Worm (Caenorhabditis elegans) whole organism, L2 larva: Measurements from ENCODE around the gene F14F8.8.

Experiments used
- F13H6.1 ChIP-seq: sonication (generic microtip); optimal IDR thresholded peaks from 2 replicates; lab custom pipeline; 2016; ENCODE audit warnings: missing genetic modification characterization, missing compliant biosample characterization
- R02D3.7 ChIP-seq: fragments of 150-350 bp; optimal IDR thresholded peaks from 2 replicates; lab custom pipeline; 2014; ENCODE audit warnings: missing biosample characterization, missing genetic modification characterization
- aly-2 ChIP-seq: fragments of 150-350 bp; optimal IDR thresholded peaks from 2 replicates; lab custom pipeline; 2014; ENCODE audit warnings: missing biosample characterization, missing genetic modification characterization
- ama-1 ChIP-seq: fragments of 150-350 bp; optimal IDR thresholded peaks from 2 replicates; lab custom pipeline; 2018; ENCODE audit warnings: inconsistent platforms
- blmp-1 ChIP-seq: sonication (generic microtip); optimal IDR thresholded peaks from 2 replicates; lab custom pipeline; 2017; ENCODE audit warnings: missing genetic modification characterization, mild to moderate bottlenecking, missing compliant biosample characterization, antibody characterized with exemption, moderate library complexity; ENCODE audit not compliant: insufficient read depth
- ceh-16 ChIP-seq: fragments of 150-350 bp; optimal IDR thresholded peaks from 2 replicates; lab custom pipeline; 2014; ENCODE audit warnings: missing biosample characterization, missing genetic modification characterization
- ceh-82 ChIP-seq: fragments of 150-350 bp; optimal IDR thresholded peaks from 2 replicates; lab custom pipeline; 2014; ENCODE audit warnings: missing biosample characterization, missing genetic modification characterization
- elt-1 ChIP-seq: fragments of 150-350 bp; optimal IDR thresholded peaks from 2 replicates; lab custom pipeline; 2014; ENCODE audit warnings: missing biosample characterization, missing genetic modification characterization
- elt-3 ChIP-seq: sonication (generic microtip); optimal IDR thresholded peaks from 2 replicates; lab custom pipeline; 2017; ENCODE audit warnings: missing biosample characterization, missing genetic modification characterization
- fos-1 ChIP-seq: fragments of 150-350 bp; optimal IDR thresholded peaks from 2 replicates; lab custom pipeline; 2014; ENCODE audit warnings: missing biosample characterization, missing genetic modification characterization
- gmeb-1 ChIP-seq: fragments of 150-350 bp; optimal IDR thresholded peaks from 2 replicates; lab custom pipeline; 2014; ENCODE audit warnings: missing biosample characterization, missing genetic modification characterization
- lin-13 ChIP-seq: fragments of 150-350 bp; optimal IDR thresholded peaks from 2 replicates; lab custom pipeline; 2014; ENCODE audit warnings: missing biosample characterization, missing genetic modification reagents, missing genetic modification characterization
- lsy-2 ChIP-seq, 2 experiments: fragments of 150-350 bp in 1 of 2; sonication (generic microtip) in 1 of 2; optimal IDR thresholded peaks; 2 replicates each; lab custom pipeline; 2014 to 2017; ENCODE audit warnings: missing biosample characterization in 2 of 2, missing genetic modification characterization in 2 of 2
- mab-5 ChIP-seq: fragments of 150-350 bp; optimal IDR thresholded peaks from 2 replicates; lab custom pipeline; 2014; ENCODE audit warnings: missing biosample characterization, missing genetic modification characterization
- mbf-1 ChIP-seq: sonication (generic microtip); optimal IDR thresholded peaks from 2 replicates; lab custom pipeline; 2017; ENCODE audit warnings: missing biosample characterization, missing genetic modification characterization
- nhr-10 ChIP-seq: sonication (generic microtip); optimal IDR thresholded peaks from 2 replicates; lab custom pipeline; 2017; ENCODE audit warnings: missing biosample characterization, missing genetic modification characterization
- nhr-11 ChIP-seq: fragments of 150-350 bp; optimal IDR thresholded peaks from 2 replicates; lab custom pipeline; 2014; ENCODE audit warnings: missing biosample characterization, missing genetic modification characterization
- nhr-129 ChIP-seq: fragments of 150-350 bp; optimal IDR thresholded peaks from 2 replicates; lab custom pipeline; 2014; ENCODE audit warnings: missing biosample characterization, missing genetic modification characterization
- nhr-21 ChIP-seq: fragments of 150-350 bp; optimal IDR thresholded peaks from 2 replicates; lab custom pipeline; 2014; ENCODE audit warnings: missing biosample characterization, missing genetic modification characterization
- nhr-23 ChIP-seq: fragments of 150-350 bp; optimal IDR thresholded peaks from 2 replicates; lab custom pipeline; 2014; ENCODE audit warnings: missing biosample characterization, missing genetic modification reagents, missing genetic modification characterization
- nhr-237 ChIP-seq: fragments of 150-350 bp; optimal IDR thresholded peaks from 2 replicates; lab custom pipeline; 2014; ENCODE audit warnings: missing biosample characterization, missing genetic modification characterization
- nhr-25 ChIP-seq: fragments of 150-350 bp; sonication (generic microtip); optimal IDR thresholded peaks from 3 replicates; lab custom pipeline; 2014; ENCODE audit warnings: missing biosample characterization, missing genetic modification characterization
- nhr-77 ChIP-seq: fragments of 150-350 bp; optimal IDR thresholded peaks from 2 replicates; lab custom pipeline; 2014; ENCODE audit warnings: missing biosample characterization, missing genetic modification characterization
- peb-1 ChIP-seq: fragments of 150-350 bp; optimal IDR thresholded peaks from 2 replicates; lab custom pipeline; 2014; ENCODE audit warnings: missing biosample characterization, missing genetic modification characterization
- sem-4 ChIP-seq: fragments of 150-350 bp; optimal IDR thresholded peaks from 2 replicates; lab custom pipeline; 2014; ENCODE audit warnings: missing biosample characterization, missing genetic modification reagents, missing genetic modification characterization
- skn-1 ChIP-seq: sonication (generic microtip); optimal IDR thresholded peaks from 2 replicates; lab custom pipeline; 2017; ENCODE audit warnings: missing biosample characterization, missing genetic modification characterization
- sma-3 ChIP-seq: sonication (generic microtip); optimal IDR thresholded peaks from 2 replicates; lab custom pipeline; 2016; ENCODE audit warnings: missing genetic modification reagents, missing genetic modification characterization, missing compliant biosample characterization
- sma-9 ChIP-seq, 2 experiments: fragments of 150-350 bp in 1 of 2; sonication (generic microtip) in 1 of 2; optimal IDR thresholded peaks; 2 replicates each; lab custom pipeline; 2014 to 2016; ENCODE audit warnings: missing genetic modification characterization in 2 of 2, mild to moderate bottlenecking in 1 of 2, missing biosample characterization in 1 of 2, missing compliant biosample characterization in 1 of 2, missing genetic modification reagents in 1 of 2, moderate library complexity in 1 of 2
- snpc-4 ChIP-seq: fragments of 150-350 bp; optimal IDR thresholded peaks from 2 replicates; lab custom pipeline; 2014; ENCODE audit warnings: missing biosample characterization, missing genetic modification characterization
- unc-55 ChIP-seq: fragments of 150-350 bp; sonication (generic microtip); optimal IDR thresholded peaks from 3 replicates; lab custom pipeline; 2014; ENCODE audit warnings: missing biosample characterization, missing genetic modification reagents, missing genetic modification characterization
- unc-62 ChIP-seq: fragments of 150-350 bp; optimal IDR thresholded peaks from 2 replicates; lab custom pipeline; 2014; ENCODE audit warnings: missing biosample characterization, missing genetic modification reagents, missing genetic modification characterization
- zag-1 ChIP-seq: fragments of 150-350 bp; optimal IDR thresholded peaks from 2 replicates; lab custom pipeline; 2014; ENCODE audit warnings: missing biosample characterization, missing genetic modification characterization
- ztf-1 ChIP-seq: fragments of 200-800 bp; sonication (Bioruptor generic); conservative IDR thresholded peaks from 2 replicates; pipeline ENCODE4 v1.3.6; 2022; ENCODE audit warnings: missing genetic modification characterization, missing compliant biosample characterization
- ztf-4 ChIP-seq: fragments of 150-350 bp; optimal IDR thresholded peaks from 2 replicates; lab custom pipeline; 2014; ENCODE audit warnings: missing biosample characterization, missing genetic modification characterization

Gene F14F8.8

DNA sequence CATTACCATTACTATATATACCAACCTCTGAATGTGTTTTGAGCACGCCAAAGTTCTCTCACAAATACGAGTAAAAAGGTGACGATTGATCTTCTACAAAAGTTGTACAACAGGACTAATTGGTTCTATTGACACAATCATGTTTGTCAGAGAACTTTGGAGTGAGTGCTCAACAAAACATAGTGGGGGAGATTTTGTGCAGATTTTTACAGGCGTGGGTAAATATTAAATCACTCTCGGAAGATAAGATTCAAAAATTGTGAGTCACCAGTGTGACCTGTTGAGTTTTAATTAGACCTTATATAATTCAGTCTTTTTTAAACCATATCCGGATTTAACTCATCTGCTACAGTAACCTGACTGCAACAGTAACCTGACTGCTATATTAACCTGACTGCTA is at the start of gene F14F8.8:
F14F8.8 (minus strand) TSS at position 101 of the 400 bp plus-strand sequence.
- TF ChIP-seq lin-13 (GFP tag; lab: Kevin White, UChicago), result no peak
- TF ChIP-seq zag-1, result no peak
- TF ChIP-seq mbf-1 (tag; lab: Kevin White, UChicago), result no peak
- TF ChIP-seq aly-2, result no peak
- TF ChIP-seq sma-9 (GFP tag; optimal IDR thresholded peaks at IDR 0.05; lab: Kevin White, UChicago), result no peak
- TF ChIP-seq sma-9 (tag; optimal IDR thresholded peaks at IDR 0.05; lab: Kevin White, UChicago), result no peak

DNA sequence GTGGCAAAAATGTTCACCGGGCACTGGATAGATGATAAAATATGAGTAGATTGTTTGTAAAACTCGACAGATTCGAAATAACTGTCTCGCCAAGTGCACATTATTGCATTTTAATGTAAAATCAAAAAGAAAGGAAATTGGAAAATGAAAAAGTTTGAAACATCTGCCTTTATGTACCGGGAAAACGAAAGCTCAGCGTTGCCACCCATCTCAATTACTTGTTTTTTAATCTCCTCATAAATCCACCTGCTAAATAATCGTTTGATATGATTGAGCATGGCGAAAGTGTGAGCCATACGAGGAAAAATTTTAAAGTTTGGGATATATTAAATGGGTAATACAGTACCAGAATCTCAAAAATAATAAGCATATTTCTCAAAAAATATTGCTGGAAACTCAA is 44.5 kb upstream of the F14F8.8 start, which contains the start of gene srh-137:
srh-137 (minus strand) TSS at position 101 of the 400 bp plus-strand sequence.
- TF ChIP-seq ceh-82 (tag; lab: Kevin White, UChicago), result no peak
- no peak for TF ChIP-seq zag-1
- no peak for TF ChIP-seq aly-2
- no peak for TF ChIP-seq fos-1 (tag; lab: Kevin White, UChicago)
- no peak for TF ChIP-seq elt-1 (tag; lab: Kevin White, UChicago)
- no peak for TF ChIP-seq elt-3
- no peak for TF ChIP-seq ztf-1 (GFP tag; lab: Robert Waterston, UW)
- no peak for TF ChIP-seq skn-1
- no peak for TF ChIP-seq nhr-237 (tag; lab: Kevin White, UChicago)
- no peak for TF ChIP-seq ceh-16 (tag; lab: Kevin White, UChicago)
- no peak for TF ChIP-seq peb-1 (tag; lab: Kevin White, UChicago)
- TF ChIP-seq mab-5, result no peak

DNA sequence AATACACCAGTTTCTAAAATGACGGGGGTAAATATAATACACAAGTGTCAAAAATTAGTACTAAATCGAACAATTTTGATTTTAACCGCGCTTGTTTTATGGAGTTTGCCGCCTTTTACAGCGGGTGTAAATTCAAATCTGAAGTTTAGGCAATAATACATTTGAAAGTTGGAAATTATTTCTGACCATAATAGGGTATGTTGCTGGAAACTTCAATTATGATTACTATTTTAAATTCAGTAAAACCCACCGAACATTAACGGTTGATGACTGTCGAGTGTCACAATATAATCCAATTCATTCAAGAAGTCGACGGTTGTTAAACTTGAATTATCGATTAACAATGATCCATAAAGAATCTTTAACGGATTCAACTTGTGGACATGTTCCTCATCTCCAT is 41.7 kb upstream of the F14F8.8 start:
- TF ChIP-seq lsy-2 (tag; optimal IDR thresholded peaks at IDR 0.05; lab: Kevin White, UChicago) (no peak), nhr-25 (tag; lab: Kevin White, UChicago) (no peak), sma-9 (GFP tag; optimal IDR thresholded peaks at IDR 0.05; lab: Kevin White, UChicago) (no peak), sma-9 (tag; optimal IDR thresholded peaks at IDR 0.05; lab: Kevin White, UChicago) (no peak), nhr-23 (tag; lab: Kevin White, UChicago) (no peak), nhr-77 (tag; lab: Kevin White, UChicago) (no peak), fos-1 (tag; lab: Kevin White, UChicago) (no peak), lin-13 (GFP tag; lab: Kevin White, UChicago) (no peak), nhr-11 (tag; lab: Kevin White, UChicago) (no peak), ceh-82 (tag; lab: Kevin White, UChicago) (no peak), R02D3.7 (tag; lab: Kevin White, UChicago) (no peak), ceh-16 (tag; lab: Kevin White, UChicago) (no peak), ztf-1 (GFP tag; lab: Robert Waterston, UW) (no peak), nhr-21 (tag; lab: Kevin White, UChicago) (no peak)

DNA sequence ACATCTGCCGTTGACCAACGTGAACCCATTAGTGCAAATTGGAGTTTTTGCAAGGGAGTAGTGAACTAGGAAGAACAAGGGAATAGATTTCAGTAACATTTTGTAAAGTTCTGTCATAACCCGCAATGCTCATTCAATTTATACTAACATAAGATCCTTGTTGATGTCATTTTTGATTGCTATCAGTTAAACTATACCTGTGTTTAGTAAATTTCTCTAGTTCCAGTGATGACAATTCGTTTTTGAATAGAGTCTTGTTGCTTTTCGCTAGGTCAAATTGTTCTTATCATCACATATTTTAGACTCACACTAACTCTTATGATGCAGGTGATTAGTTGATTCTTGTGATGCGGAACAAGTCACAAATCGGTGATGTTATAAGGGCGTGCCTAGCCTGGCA is 34.5 kb upstream of the F14F8.8 start, which contains the start of gene clec-9:
clec-9 (minus strand) TSS at position 101 of the 400 bp plus-strand sequence.
- TF ChIP-seq lsy-2 (tag; optimal IDR thresholded peaks at IDR 0.05; lab: Kevin White, UChicago), result no peak
- no peak for TF ChIP-seq fos-1 (tag; lab: Kevin White, UChicago)
- TF ChIP-seq mab-5, result no peak
- no peak for TF ChIP-seq elt-1 (tag; lab: Kevin White, UChicago)
- TF ChIP-seq zag-1, result no peak
- no peak for TF ChIP-seq nhr-129
- no peak for TF ChIP-seq nhr-77 (tag; lab: Kevin White, UChicago)
- no peak for TF ChIP-seq nhr-237 (tag; lab: Kevin White, UChicago)
- no peak for TF ChIP-seq nhr-23 (tag; lab: Kevin White, UChicago)
- TF ChIP-seq gmeb-1 (tag; lab: Kevin White, UChicago), result no peak
- no peak for TF ChIP-seq blmp-1 (tag; lab: Kevin White, UChicago)
- TF ChIP-seq sma-3 (GFP tag; lab: Kevin White, UChicago), result no peak
- no peak for TF ChIP-seq ama-1 (lab: Kevin White, UChicago)
- no peak for TF ChIP-seq sem-4
- TF ChIP-seq nhr-21 (tag; lab: Kevin White, UChicago), result no peak

DNA sequence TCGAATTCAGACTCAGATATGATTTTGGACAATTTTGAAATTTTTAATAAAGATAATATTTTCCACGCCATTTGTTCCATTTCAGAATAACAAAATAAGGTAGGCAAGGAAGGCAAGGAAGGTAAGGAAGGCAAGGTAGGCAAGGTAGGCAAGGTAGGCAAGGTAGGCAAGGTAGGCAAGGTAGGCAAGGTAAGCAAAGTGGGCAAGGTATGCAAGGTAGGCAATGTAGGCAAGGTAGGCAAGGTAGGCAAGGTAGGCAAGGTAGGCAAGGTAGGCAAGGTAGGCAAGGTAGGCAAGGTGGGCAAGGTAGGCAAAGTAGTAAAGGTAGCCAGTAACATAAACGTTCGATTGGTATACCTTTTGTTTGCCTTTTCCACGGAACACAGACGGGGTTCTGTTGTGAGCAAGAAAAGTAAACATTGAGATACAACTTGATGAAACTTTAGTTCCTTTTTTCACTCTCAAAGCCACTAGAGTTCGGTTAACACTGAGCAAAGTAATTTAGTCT is 27.7 kb upstream of the F14F8.8 start, which contains the start of gene Y70C5C.1:
Y70C5C.1 (plus strand) TSS at position 458 of the 508 bp plus-strand sequence.
- TF ChIP-seq aly-2, result no peak
- TF ChIP-seq lin-13 (GFP tag; lab: Kevin White, UChicago), result no peak
- TF ChIP-seq ama-1 (lab: Kevin White, UChicago), result no peak
- no peak for TF ChIP-seq snpc-4
- TF ChIP-seq F13H6.1, result no peak
- no peak for TF ChIP-seq unc-55 (GFP tag; lab: Kevin White, UChicago)
- TF ChIP-seq unc-62 (GFP tag; lab: Kevin White, UChicago), result no peak
- no peak for TF ChIP-seq nhr-10
- no peak for TF ChIP-seq ztf-4 (tag; lab: Kevin White, UChicago)
- no peak for TF ChIP-seq sma-3 (GFP tag; lab: Kevin White, UChicago)
- TF ChIP-seq zag-1, result no peak
